Worm (Caenorhabditis elegans): Measurements from ENCODE around the gene C18A3.7.

C18A3.7 gene

ce11 chrII:5710835-5711234 is 19.4 kb downstream of the C18A3.7 start:
- TF ChIP-seq W03F9.2 (tag; optimal IDR thresholded peaks at IDR 0.05), result no peak
- TF ChIP-seq dao-5 (tag; optimal IDR thresholded peaks at IDR 0.05), result no peak

ce11 chrII:5708154-5708553 is 22.1 kb downstream of the C18A3.7 start:
- TF ChIP-seq W03F9.2 (tag; optimal IDR thresholded peaks at IDR 0.05), result no peak

ce11 chrII:5707532-5707931 is 22.7 kb downstream of the C18A3.7 start, which contains the start of gene osta-2:
osta-2 (plus strand) TSS chrII:5707691.
- no peak for TF ChIP-seq dao-5 (tag; optimal IDR thresholded peaks at IDR 0.05)
- no peak for TF ChIP-seq W03F9.2 (tag; optimal IDR thresholded peaks at IDR 0.05)
- TF ChIP-seq him-1 (tag; optimal IDR thresholded peaks at IDR 0.05), result no peak

- TF ChIP-seq him-1 (tag; optimal IDR thresholded peaks at IDR 0.05) (no peak), W03F9.2 (tag; optimal IDR thresholded peaks at IDR 0.05) (no peak), dao-5 (tag; optimal IDR thresholded peaks at IDR 0.05) (no peak)
These were observed 25.8 kb downstream of the C18A3.7 start for ce11 chrII:5704479-5704878.

ce11 chrII:5702611-5703192 is 27.5 kb downstream of the C18A3.7 start:
- no peak for TF ChIP-seq him-1 (tag; optimal IDR thresholded peaks at IDR 0.05)
- TF ChIP-seq W03F9.2 (tag; optimal IDR thresholded peaks at IDR 0.05), result no peak
- TF ChIP-seq dao-5 (tag; optimal IDR thresholded peaks at IDR 0.05), result no peak

ce11 chrII:5701485-5701884 is 28.8 kb downstream of the C18A3.7 start:
- TF ChIP-seq dao-5 (tag; optimal IDR thresholded peaks at IDR 0.05) (no peak), W03F9.2 (tag; optimal IDR thresholded peaks at IDR 0.05) (peak; percentile 52), him-1 (tag; optimal IDR thresholded peaks at IDR 0.05) (peak; percentile 40)

- TF ChIP-seq him-1 (tag; optimal IDR thresholded peaks at IDR 0.05) (no peak), W03F9.2 (tag; optimal IDR thresholded peaks at IDR 0.05) (no peak), dao-5 (tag; optimal IDR thresholded peaks at IDR 0.05) (no peak)
These were observed 31.4 kb downstream of the C18A3.7 start, which contains the start of the genes C25H3.10 and C25H3.1 for ce11 chrII:5698869-5699268. C25H3.10 (minus strand) TSS chrII:5698969. C25H3.1 (plus strand) TSS chrII:5699071.

- TF ChIP-seq dao-5 (tag; optimal IDR thresholded peaks at IDR 0.05) (no peak), W03F9.2 (tag; optimal IDR thresholded peaks at IDR 0.05) (no peak), him-1 (tag; optimal IDR thresholded peaks at IDR 0.05) (no peak)
These were observed 32.0 kb downstream of the C18A3.7 start for ce11 chrII:5698254-5698653.

- no peak for TF ChIP-seq him-1 (tag; optimal IDR thresholded peaks at IDR 0.05)
- no peak for TF ChIP-seq dao-5 (tag; optimal IDR thresholded peaks at IDR 0.05)
- TF ChIP-seq W03F9.2 (tag; optimal IDR thresholded peaks at IDR 0.05), result no peak
These were observed 32.9 kb downstream of the C18A3.7 start for ce11 chrII:5697338-5697737.

- no peak for TF ChIP-seq dao-5 (tag; optimal IDR thresholded peaks at IDR 0.05)
- no peak for TF ChIP-seq W03F9.2 (tag; optimal IDR thresholded peaks at IDR 0.05)
- no peak for TF ChIP-seq him-1 (tag; optimal IDR thresholded peaks at IDR 0.05)
These were observed 34.0 kb downstream of the C18A3.7 start for ce11 chrII:5696218-5696617.

- TF ChIP-seq him-1 (tag; optimal IDR thresholded peaks at IDR 0.05) (no peak), dao-5 (tag; optimal IDR thresholded peaks at IDR 0.05) (no peak), W03F9.2 (tag; optimal IDR thresholded peaks at IDR 0.05) (no peak)
These were observed 35.4 kb downstream of the C18A3.7 start, which contains the start of gene C25H3.14 for ce11 chrII:5694798-5695197. C25H3.14 (plus strand) TSS chrII:5695098.

- TF ChIP-seq him-1 (tag; optimal IDR thresholded peaks at IDR 0.05) (no peak), W03F9.2 (tag; optimal IDR thresholded peaks at IDR 0.05) (no peak), dao-5 (tag; optimal IDR thresholded peaks at IDR 0.05) (no peak)
These were observed 36.4 kb downstream of the C18A3.7 start, which contains the start of gene C25H3.3 for ce11 chrII:5693893-5694292. C25H3.3 (plus strand) TSS chrII:5694193.

- no peak for TF ChIP-seq dao-5 (tag; optimal IDR thresholded peaks at IDR 0.05)
- TF ChIP-seq him-1 (tag; optimal IDR thresholded peaks at IDR 0.05), result no peak
- TF ChIP-seq W03F9.2 (tag; optimal IDR thresholded peaks at IDR 0.05), result no peak
These were observed 38.9 kb downstream of the C18A3.7 start, which contains the start of the genes ndub-5 and eif-2D for ce11 chrII:5691216-5691771. ndub-5 (minus strand) TSS chrII:5691353. eif-2D (plus strand) TSS chrII:5691721.

- TF ChIP-seq W03F9.2 (tag; optimal IDR thresholded peaks at IDR 0.05), result no peak
- TF ChIP-seq him-1 (tag; optimal IDR thresholded peaks at IDR 0.05), result no peak
- no peak for TF ChIP-seq dao-5 (tag; optimal IDR thresholded peaks at IDR 0.05)
These were observed 41.3 kb downstream of the C18A3.7 start, which contains the start of gene C25H3.11 for ce11 chrII:5688959-5689358. C25H3.11 (minus strand) TSS chrII:5689040.

ce11 chrII:5680703-5681102 is 49.5 kb downstream of the C18A3.7 start, which contains the start of gene flp-27:
flp-27 (plus strand) TSS chrII:5681003.
- TF ChIP-seq W03F9.2 (tag; optimal IDR thresholded peaks at IDR 0.05) (no peak), him-1 (tag; optimal IDR thresholded peaks at IDR 0.05) (no peak), dao-5 (tag; optimal IDR thresholded peaks at IDR 0.05) (no peak)
